Worm (Caenorhabditis elegans) whole organism, L3 larva: Measurements from ENCODE around the gene C17G1.5.

Experiments used
- R02D3.7 ChIP-seq: fragments of 150-350 bp; optimal IDR thresholded peaks from 2 replicates; lab custom pipeline; 2014; ENCODE audit warnings: missing biosample characterization, missing genetic modification characterization
- aly-2 ChIP-seq: fragments of 150-350 bp; optimal IDR thresholded peaks from 2 replicates; lab custom pipeline; 2014; ENCODE audit warnings: missing biosample characterization, missing genetic modification characterization
- ama-1 ChIP-seq: fragments of 150-350 bp; optimal IDR thresholded peaks from 2 replicates; lab custom pipeline; 2018
- ceh-16 ChIP-seq: sonication (generic microtip); optimal IDR thresholded peaks from 2 replicates; lab custom pipeline; 2017; ENCODE audit warnings: missing biosample characterization, missing genetic modification characterization
- ceh-28 ChIP-seq: fragments of 150-350 bp; optimal IDR thresholded peaks from 2 replicates; lab custom pipeline; 2014; ENCODE audit warnings: missing biosample characterization, missing genetic modification reagents, missing genetic modification characterization
- ceh-82 ChIP-seq: fragments of 150-350 bp; optimal IDR thresholded peaks from 2 replicates; lab custom pipeline; 2014; ENCODE audit warnings: missing biosample characterization, missing genetic modification characterization
- ceh-9 ChIP-seq: sonication (generic microtip); optimal IDR thresholded peaks from 2 replicates; lab custom pipeline; 2018; ENCODE audit warnings: missing biosample characterization, missing genetic modification characterization
- egl-27 ChIP-seq: sonication (generic microtip); optimal IDR thresholded peaks from 4 replicates; lab custom pipeline; 2017; ENCODE audit warnings: missing biosample characterization, missing genetic modification reagents, missing genetic modification characterization
- egl-5 ChIP-seq: fragments of 150-350 bp; optimal IDR thresholded peaks from 2 replicates; lab custom pipeline; 2017; ENCODE audit warnings: missing biosample characterization, missing genetic modification reagents, missing genetic modification characterization, inconsistent platforms
- elt-1 ChIP-seq: fragments of 150-350 bp; optimal IDR thresholded peaks from 2 replicates; lab custom pipeline; 2014; ENCODE audit warnings: missing biosample characterization, missing genetic modification characterization
- elt-2 ChIP-seq: sonication (generic microtip); optimal IDR thresholded peaks from 2 replicates; lab custom pipeline; 2016; ENCODE audit warnings: missing genetic modification reagents, mild to moderate bottlenecking, missing genetic modification characterization, missing compliant biosample characterization
- fkh-2 ChIP-seq: fragments of 150-350 bp; optimal IDR thresholded peaks from 2 replicates; lab custom pipeline; 2014; ENCODE audit warnings: missing biosample characterization, missing genetic modification reagents, missing genetic modification characterization
- fos-1 ChIP-seq: fragments of 150-350 bp; optimal IDR thresholded peaks from 2 replicates; lab custom pipeline; 2014; ENCODE audit warnings: missing biosample characterization, missing genetic modification characterization
- hmg-11 ChIP-seq: sonication (generic microtip); optimal IDR thresholded peaks from 2 replicates; lab custom pipeline; 2016; ENCODE audit warnings: missing genetic modification characterization, missing compliant biosample characterization
- jun-1 ChIP-seq: fragments of 150-350 bp; optimal IDR thresholded peaks from 2 replicates; lab custom pipeline; 2014; ENCODE audit warnings: missing biosample characterization, missing genetic modification reagents, missing genetic modification characterization
- lin-15B ChIP-seq: fragments of 150-350 bp; optimal IDR thresholded peaks from 2 replicates; lab custom pipeline; 2014; ENCODE audit warnings: missing biosample characterization, missing genetic modification characterization
- lin-39 ChIP-seq: fragments of 150-350 bp; optimal IDR thresholded peaks from 2 replicates; lab custom pipeline; 2018; ENCODE audit warnings: missing biosample characterization, missing genetic modification reagents, missing genetic modification characterization
- lsy-12 ChIP-seq: sonication (generic microtip); optimal IDR thresholded peaks from 2 replicates; lab custom pipeline; 2016; ENCODE audit warnings: mild to moderate bottlenecking, missing genetic modification characterization, missing compliant biosample characterization
- nfya-1 ChIP-seq: sonication (generic microtip); optimal IDR thresholded peaks from 2 replicates; lab custom pipeline; 2017; ENCODE audit warnings: missing genetic modification characterization, mild to moderate bottlenecking, missing compliant biosample characterization, antibody characterized with exemption, moderate library complexity; ENCODE audit not compliant: insufficient read depth
- nhr-11 ChIP-seq: fragments of 150-350 bp; optimal IDR thresholded peaks from 2 replicates; lab custom pipeline; 2014; ENCODE audit warnings: missing biosample characterization, missing genetic modification characterization
- nhr-12 ChIP-seq: fragments of 150-350 bp; optimal IDR thresholded peaks from 2 replicates; lab custom pipeline; 2014; ENCODE audit warnings: missing biosample characterization, missing genetic modification characterization
- nhr-23 ChIP-seq: fragments of 150-350 bp; optimal IDR thresholded peaks from 2 replicates; lab custom pipeline; 2014; ENCODE audit warnings: missing biosample characterization, missing genetic modification reagents, missing genetic modification characterization
- nhr-25 ChIP-seq: sonication (generic microtip); optimal IDR thresholded peaks from 2 replicates; lab custom pipeline; 2017; ENCODE audit warnings: missing biosample characterization, missing genetic modification characterization
- nhr-28 ChIP-seq: fragments of 150-350 bp; optimal IDR thresholded peaks from 2 replicates; lab custom pipeline; 2014; ENCODE audit warnings: missing biosample characterization, missing genetic modification characterization
- nhr-43 ChIP-seq: sonication (generic microtip); optimal IDR thresholded peaks from 2 replicates; lab custom pipeline; 2016; ENCODE audit warnings: mild to moderate bottlenecking, missing genetic modification characterization, missing compliant biosample characterization; ENCODE audit not compliant: poor library complexity, severe bottlenecking
- nhr-67 ChIP-seq: fragments of 150-350 bp; optimal IDR thresholded peaks from 2 replicates; lab custom pipeline; 2014; ENCODE audit warnings: missing biosample characterization, missing genetic modification characterization
- nhr-76 ChIP-seq: fragments of 150-350 bp; sonication (generic microtip); optimal IDR thresholded peaks from 5 replicates; lab custom pipeline; 2014; ENCODE audit warnings: missing biosample characterization, missing genetic modification characterization
- nhr-77 ChIP-seq: fragments of 150-350 bp; optimal IDR thresholded peaks from 2 replicates; lab custom pipeline; 2014; ENCODE audit warnings: missing biosample characterization, missing genetic modification characterization
- pha-4 ChIP-seq: fragments of 150-350 bp; optimal IDR thresholded peaks from 2 replicates; lab custom pipeline; 2014; ENCODE audit warnings: missing biosample characterization, missing genetic modification reagents, missing genetic modification characterization
- pqm-1 ChIP-seq: fragments of 150-350 bp; optimal IDR thresholded peaks from 2 replicates; lab custom pipeline; 2017; ENCODE audit warnings: missing biosample characterization, missing genetic modification characterization, inconsistent platforms
- sea-2 ChIP-seq: fragments of 150-350 bp; sonication (generic microtip); optimal IDR thresholded peaks from 4 replicates; lab custom pipeline; 2014; ENCODE audit warnings: missing biosample characterization, missing genetic modification reagents, missing genetic modification characterization
- skn-1 ChIP-seq: fragments of 150-350 bp; optimal IDR thresholded peaks from 2 replicates; lab custom pipeline; 2014; ENCODE audit warnings: missing biosample characterization, missing genetic modification characterization
- snpc-4 ChIP-seq: fragments of 150-350 bp; optimal IDR thresholded peaks from 2 replicates; lab custom pipeline; 2014; ENCODE audit warnings: missing biosample characterization, missing genetic modification characterization
- tbx-2 ChIP-seq: sonication (generic microtip); optimal IDR thresholded peaks from 2 replicates; lab custom pipeline; 2016; ENCODE audit warnings: mild to moderate bottlenecking, missing genetic modification characterization, missing compliant biosample characterization
- unc-39 ChIP-seq: sonication (generic microtip); optimal IDR thresholded peaks from 4 replicates; lab custom pipeline; 2017; ENCODE audit warnings: missing biosample characterization, missing genetic modification characterization
- unc-62 ChIP-seq: fragments of 150-350 bp; sonication (generic microtip); optimal IDR thresholded peaks from 4 replicates; lab custom pipeline; 2014; ENCODE audit warnings: missing biosample characterization, missing genetic modification reagents, missing genetic modification characterization
- ztf-11 ChIP-seq: fragments of 150-350 bp; optimal IDR thresholded peaks from 2 replicates; lab custom pipeline; 2014; ENCODE audit warnings: missing biosample characterization, missing genetic modification characterization
- ztf-4 ChIP-seq: fragments of 150-350 bp; optimal IDR thresholded peaks from 2 replicates; lab custom pipeline; 2014; ENCODE audit warnings: missing biosample characterization, missing genetic modification characterization

Gene C17G1.5

DNA sequence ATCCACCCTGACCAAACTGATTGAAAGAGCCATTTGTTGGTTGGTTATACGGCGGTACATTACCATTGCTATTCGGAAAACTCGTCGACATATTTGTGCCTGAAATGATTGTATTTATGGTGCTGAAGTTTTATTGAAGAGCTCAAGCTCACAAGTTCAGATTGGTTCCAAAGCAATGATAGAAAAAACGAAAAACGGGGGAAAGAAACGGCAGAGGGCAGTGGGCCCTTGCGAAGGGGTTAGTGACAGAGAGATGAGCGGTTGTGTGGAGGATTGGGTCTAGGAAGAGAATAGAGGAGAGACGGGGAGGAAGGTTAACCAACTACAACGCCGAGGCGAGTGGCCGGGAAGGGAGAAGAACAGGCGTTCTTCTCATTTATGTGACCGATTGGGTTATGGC, 7.2 kb upstream of the C17G1.5 start, which contains the start of gene nra-3:
Gene nra-3 (minus strand): TSS at position 101 of the 400 bp plus-strand sequence.
- TF ChIP-seq snpc-4 (tag; lab: Kevin White, UChicago) (no peak), unc-39 (no peak), ztf-11 (no peak), nhr-28 (tag; lab: Kevin White, UChicago) (no peak), ceh-16 (no peak), fkh-2 (tag; lab: Kevin White, UChicago) (no peak), lin-39 (tag; lab: Kevin White, UChicago) (no peak), aly-2 (tag; lab: Kevin White, UChicago) (no peak), unc-62 (GFP tag; lab: Kevin White, UChicago) (no peak), ama-1 (lab: Kevin White, UChicago) (no peak), hmg-11 (tag; lab: Kevin White, UChicago) (no peak), nfya-1 (tag; lab: Kevin White, UChicago) (no peak), tbx-2 (tag; lab: Kevin White, UChicago) (no peak), nhr-67 (tag; lab: Kevin White, UChicago) (no peak), ceh-82 (tag; lab: Kevin White, UChicago) (no peak), nhr-25 (tag; lab: Kevin White, UChicago) (no peak), nhr-12 (tag; lab: Kevin White, UChicago) (no peak)

DNA sequence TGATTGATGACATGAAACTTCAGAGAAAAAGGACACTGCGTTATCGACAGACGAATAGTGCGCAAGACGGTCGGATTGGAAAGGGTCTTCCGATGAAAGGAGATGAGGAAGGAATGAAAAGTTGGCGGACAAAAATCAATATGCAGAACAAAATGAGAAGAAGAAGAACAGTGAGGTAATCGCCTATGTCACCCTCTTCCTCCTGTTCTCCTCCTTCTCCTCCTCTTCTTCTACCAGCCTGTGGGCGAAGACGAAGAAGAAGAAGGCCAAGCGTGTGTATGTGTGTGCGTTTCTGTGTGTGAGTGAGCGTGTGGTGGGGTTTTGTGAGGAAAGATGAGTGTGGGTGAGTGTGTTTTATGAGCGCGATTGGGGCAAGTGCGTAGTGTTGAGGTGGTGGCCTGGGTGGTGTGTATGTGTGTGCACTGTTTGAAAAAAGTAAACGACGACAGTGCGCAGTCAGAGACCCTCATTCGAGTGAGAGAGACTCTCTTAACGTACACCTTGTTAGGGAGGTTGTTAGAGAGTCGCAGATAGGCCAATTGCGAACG, 6.3 kb upstream of the C17G1.5 start, which contains the start of gene tsp-21:
Gene tsp-21 (plus strand): TSS at position 146 of the 548 bp plus-strand sequence.
- TF ChIP-seq unc-62 (GFP tag; lab: Kevin White, UChicago) (peak; percentile 24), fos-1 (tag; lab: Kevin White, UChicago) (peak; percentile 59), egl-5 (peak; percentile 39), lin-39 (tag; lab: Kevin White, UChicago) (peak; percentile 84), unc-39 (no peak), nhr-25 (tag; lab: Kevin White, UChicago) (peak; percentile 97), pha-4 (peak; percentile 94), ceh-9 (no peak), snpc-4 (tag; lab: Kevin White, UChicago) (peak; percentile 61), nhr-76 (tag; lab: Kevin White, UChicago) (no peak), ceh-82 (tag; lab: Kevin White, UChicago) (no peak), nfya-1 (tag; lab: Kevin White, UChicago) (peak; percentile 84), pqm-1 (tag; lab: Kevin White, UChicago) (peak; percentile 85), ceh-28 (tag; lab: Kevin White, UChicago) (peak; percentile 55), tbx-2 (tag; lab: Kevin White, UChicago) (peak; percentile 15), hmg-11 (tag; lab: Kevin White, UChicago) (peak; percentile 84), nhr-11 (tag; lab: Kevin White, UChicago) (no peak), nhr-77 (tag; lab: Kevin White, UChicago) (no peak), jun-1 (tag; lab: Kevin White, UChicago) (peak; percentile 72), nhr-23 (tag; lab: Kevin White, UChicago) (peak; percentile 85), ama-1 (lab: Kevin White, UChicago) (peak; percentile 50), ztf-4 (tag; lab: Kevin White, UChicago) (no peak), elt-1 (peak; percentile 41), lsy-12 (tag; lab: Kevin White, UChicago) (peak; percentile 64), nhr-43 (tag; lab: Kevin White, UChicago) (peak; percentile 72), R02D3.7 (no peak), elt-2 (tag; lab: Kevin White, UChicago) (peak; percentile 80), sea-2 (GFP tag; lab: Kevin White, UChicago) (peak; percentile 33), lin-15B (tag; lab: Kevin White, UChicago) (peak; percentile 50), egl-27 (tag; lab: Kevin White, UChicago) (peak; percentile 84), skn-1 (tag; lab: Kevin White, UChicago) (peak; percentile 66)
